Fruit fly (Drosophila melanogaster) whole organism, prepupa: ENCODE measurements around the gene FucTA.

Experiments
- Blimp-1 ChIP-seq: fragments of 200-800 bp; sonication (Bioruptor generic); optimal IDR thresholded peaks from 3 replicates; lab custom pipeline; 2017; ENCODE audit warnings: missing biosample characterization, missing genetic modification characterization, mild to moderate bottlenecking, moderate library complexity, missing genetic modification reagents
- CG11294 ChIP-seq: fragments of 200-800 bp; sonication (Bioruptor generic); IDR thresholded peaks from 2 replicates; pipeline ENCODE4 v1.3.6; 2022; ENCODE audit warnings: missing biosample characterization, missing genetic modification characterization
- CG11902 ChIP-seq: fragments of 200-800 bp; sonication (Bioruptor generic); optimal IDR thresholded peaks from 3 replicates; lab custom pipeline; 2016; ENCODE audit warnings: missing biosample characterization, missing genetic modification characterization
- CG15336 ChIP-seq: fragments of 200-800 bp; sonication (Bioruptor generic); IDR thresholded peaks from 2 replicates; pipeline ENCODE4 v1.3.6; 2022; ENCODE audit warnings: missing biosample characterization, missing genetic modification characterization
- CG1621 ChIP-seq: fragments of 200-800 bp; sonication (Bioruptor generic); optimal IDR thresholded peaks from 3 replicates; lab custom pipeline; 2018; ENCODE audit warnings: missing biosample characterization, mild to moderate bottlenecking, missing genetic modification characterization
- CG3032 ChIP-seq: fragments of 200-800 bp; optimal IDR thresholded peaks from 2 replicates; lab custom pipeline; 2019; ENCODE audit warnings: missing biosample characterization, mild to moderate bottlenecking, missing genetic modification characterization, moderate library complexity
- CG31627 ChIP-seq: fragments of 200-800 bp; sonication (Bioruptor generic); optimal IDR thresholded peaks from 3 replicates; lab custom pipeline; 2016; ENCODE audit warnings: missing biosample characterization, missing genetic modification characterization
- CG3919 ChIP-seq: fragments of 200-800 bp; sonication (Bioruptor generic); optimal IDR thresholded peaks from 3 replicates; lab custom pipeline; 2016; ENCODE audit warnings: missing biosample characterization, missing genetic modification characterization
- CG4318 ChIP-seq: fragments of 200-800 bp; sonication (Bioruptor generic); optimal IDR thresholded peaks from 3 replicates; lab custom pipeline; 2017; ENCODE audit warnings: missing biosample characterization, mild to moderate bottlenecking, missing genetic modification characterization
- CG6163 ChIP-seq: fragments of 200-800 bp; sonication (Bioruptor generic); IDR thresholded peaks from 3 replicates; pipeline ENCODE4 v1.3.6; 2022; ENCODE audit warnings: missing biosample characterization, missing genetic modification characterization
- CG6276 ChIP-seq: fragments of 200-800 bp; sonication (Bioruptor generic); optimal IDR thresholded peaks from 2 replicates; lab custom pipeline; 2017; ENCODE audit warnings: missing biosample characterization, mild to moderate bottlenecking, missing genetic modification characterization
- CG6808 ChIP-seq: fragments of 200-800 bp; sonication (Bioruptor generic); optimal IDR thresholded peaks from 3 replicates; lab custom pipeline; 2017; ENCODE audit warnings: missing biosample characterization, missing genetic modification characterization, mild to moderate bottlenecking, moderate library complexity, missing genetic modification reagents
- CG6854 ChIP-seq: fragments of 200-800 bp; sonication (Bioruptor generic); optimal IDR thresholded peaks from 2 replicates; lab custom pipeline; 2017; ENCODE audit warnings: missing biosample characterization, mild to moderate bottlenecking, missing genetic modification characterization
- CG7368 ChIP-seq: fragments of 200-800 bp; sonication (Bioruptor generic); optimal IDR thresholded peaks from 3 replicates; lab custom pipeline; 2016; ENCODE audit warnings: missing biosample characterization, missing genetic modification characterization
- CG8319 ChIP-seq: fragments of 200-800 bp; sonication (Bioruptor generic); optimal IDR thresholded peaks from 3 replicates; lab custom pipeline; 2016; ENCODE audit warnings: missing biosample characterization, missing genetic modification characterization
- Eip75B ChIP-seq: fragments of 200-800 bp; sonication (Bioruptor generic); optimal IDR thresholded peaks from 3 replicates; lab custom pipeline; 2016; ENCODE audit warnings: missing biosample characterization, missing genetic modification characterization
- Eip78C ChIP-seq: fragments of 200-800 bp; sonication (Bioruptor generic); peaks from one replicate; lab custom pipeline; 2016; ENCODE audit warnings: missing biosample characterization, missing genetic modification characterization
- Ets21C ChIP-seq: fragments of 200-800 bp; sonication (Bioruptor generic); optimal IDR thresholded peaks from 3 replicates; lab custom pipeline; 2016; ENCODE audit warnings: missing biosample characterization, missing genetic modification characterization
- Gug ChIP-seq: fragments of 200-800 bp; sonication (Bioruptor generic); IDR thresholded peaks from 2 replicates; pipeline ENCODE4 v1.3.6; 2022; ENCODE audit warnings: missing biosample characterization, missing genetic modification characterization
- Hr38 ChIP-seq: sonication (Bioruptor generic); optimal IDR thresholded peaks from 2 replicates; lab custom pipeline; 2016; ENCODE audit warnings: missing biosample characterization, missing genetic modification characterization
- Hr4 ChIP-seq: fragments of 200-800 bp; sonication (Bioruptor generic); optimal IDR thresholded peaks from 3 replicates; lab custom pipeline; 2016; ENCODE audit warnings: missing biosample characterization, missing genetic modification characterization
- Lpt ChIP-seq: fragments of 200-800 bp; sonication (Bioruptor generic); optimal IDR thresholded peaks from 3 replicates; lab custom pipeline; 2016; ENCODE audit warnings: missing biosample characterization, missing genetic modification characterization
- Met ChIP-seq: fragments of 200-800 bp; sonication (Bioruptor generic); optimal IDR thresholded peaks from 3 replicates; lab custom pipeline; 2016; ENCODE audit warnings: missing biosample characterization, missing genetic modification characterization
- OdsH ChIP-seq: fragments of 200-800 bp; sonication (Bioruptor generic); optimal IDR thresholded peaks from 3 replicates; lab custom pipeline; 2016; ENCODE audit warnings: missing biosample characterization, missing genetic modification characterization
- Smox ChIP-seq: fragments of 200-800 bp; sonication (Bioruptor generic); optimal IDR thresholded peaks from 3 replicates; lab custom pipeline; 2016; ENCODE audit warnings: missing biosample characterization, missing genetic modification characterization
- Sox14 ChIP-seq: fragments of 200-800 bp; sonication (Bioruptor generic); optimal IDR thresholded peaks from 3 replicates; lab custom pipeline; 2016; ENCODE audit warnings: missing biosample characterization, missing genetic modification characterization
- Sox15 ChIP-seq: fragments of 200-800 bp; sonication (Bioruptor generic); optimal IDR thresholded peaks from 3 replicates; lab custom pipeline; 2016; ENCODE audit warnings: missing biosample characterization, missing genetic modification characterization
- achi ChIP-seq: fragments of 200-800 bp; sonication (Bioruptor generic); optimal IDR thresholded peaks from 3 replicates; lab custom pipeline; 2016; ENCODE audit warnings: missing biosample characterization, missing genetic modification characterization
- acj6 ChIP-seq: fragments of 200-800 bp; sonication (Bioruptor generic); optimal IDR thresholded peaks from 3 replicates; lab custom pipeline; 2016; ENCODE audit warnings: missing biosample characterization, missing genetic modification characterization
- cyc ChIP-seq: fragments of 200-800 bp; sonication (Bioruptor generic); optimal IDR thresholded peaks from 3 replicates; lab custom pipeline; 2016; ENCODE audit warnings: missing biosample characterization, missing genetic modification characterization
- dac ChIP-seq: fragments of 200-800 bp; sonication (Bioruptor generic); optimal IDR thresholded peaks from 2 replicates; lab custom pipeline; 2017; ENCODE audit warnings: missing biosample characterization, mild to moderate bottlenecking, missing genetic modification characterization
- dsx ChIP-seq: fragments of 200-800 bp; optimal IDR thresholded peaks from 3 replicates; lab custom pipeline; 2019; ENCODE audit warnings: missing biosample characterization, mild to moderate bottlenecking, missing genetic modification characterization, moderate library complexity; ENCODE audit not compliant: poor library complexity, severe bottlenecking
- eg ChIP-seq: fragments of 200-800 bp; sonication (Bioruptor generic); IDR thresholded peaks from 3 replicates; pipeline ENCODE4 v1.3.6; 2022; ENCODE audit warnings: missing biosample characterization, missing genetic modification characterization
- esn ChIP-seq: fragments of 200-800 bp; sonication (Bioruptor generic); optimal IDR thresholded peaks from 2 replicates; lab custom pipeline; 2016; ENCODE audit warnings: missing biosample characterization, mild to moderate bottlenecking, missing genetic modification characterization, moderate library complexity
- fkh ChIP-seq: fragments of 200-800 bp; sonication (Bioruptor generic); optimal IDR thresholded peaks from 3 replicates; lab custom pipeline; 2017; ENCODE audit warnings: missing biosample characterization, mild to moderate bottlenecking, missing genetic modification characterization, moderate library complexity
- lz ChIP-seq: fragments of 200-800 bp; sonication (Bioruptor generic); optimal IDR thresholded peaks from 3 replicates; lab custom pipeline; 2016; ENCODE audit warnings: missing biosample characterization, missing genetic modification characterization
- net ChIP-seq: fragments of 200-800 bp; sonication (Bioruptor generic); optimal IDR thresholded peaks from 3 replicates; lab custom pipeline; 2016; ENCODE audit warnings: missing biosample characterization, missing genetic modification characterization
- pdm3 ChIP-seq: fragments of 200-800 bp; sonication (Bioruptor generic); optimal IDR thresholded peaks from 3 replicates; lab custom pipeline; 2016; ENCODE audit warnings: missing biosample characterization, missing genetic modification characterization
- salr ChIP-seq, 2 experiments: fragments of 200-800 bp; sonication (Bioruptor generic); optimal IDR thresholded peaks; 3 replicates each; lab custom pipeline; 2016 to 2018; ENCODE audit warnings: missing biosample characterization in 2 of 2, missing genetic modification characterization in 2 of 2, mild to moderate bottlenecking in 1 of 2
- ss ChIP-seq, 2 experiments: fragments of 200-800 bp; sonication (Bioruptor generic); optimal IDR thresholded peaks; 2 replicates in 1 of 2; 3 replicates in 1 of 2; lab custom pipeline; 2017 to 2018; ENCODE audit warnings: mild to moderate bottlenecking in 2 of 2, missing biosample characterization in 2 of 2, missing genetic modification characterization in 2 of 2, moderate library complexity in 1 of 2
- topi ChIP-seq: fragments of 200-800 bp; sonication (Bioruptor generic); optimal IDR thresholded peaks from 3 replicates; lab custom pipeline; 2016; ENCODE audit warnings: missing biosample characterization, missing genetic modification characterization
- vri ChIP-seq: fragments of 200-800 bp; sonication (Bioruptor generic); optimal IDR thresholded peaks from 3 replicates; lab custom pipeline; 2016; ENCODE audit warnings: missing biosample characterization, mild to moderate bottlenecking, missing genetic modification characterization

The FucTA gene

dm6 chr3L:15163414-15163813 is 16.5 kb downstream of the FucTA start, which contains the start of gene CG7011:
Gene CG7011, minus strand, starts transcription at chr3L:15163628.
- no peak for TF ChIP-seq ss (GFP tag; optimal IDR thresholded peaks at IDR 0.05; lab: Kevin White, UChicago)
- no peak for TF ChIP-seq Gug (GFP tag; lab: Robert Waterston, UW)
- no peak for TF ChIP-seq CG3032 (tag; lab: Kevin White, UChicago)
- TF ChIP-seq CG1621 = no peak
- peak; percentile 5 for TF ChIP-seq achi (GFP tag; lab: Kevin White, UChicago)
- TF ChIP-seq CG4318 (GFP tag; lab: Kevin White, UChicago) = no peak
- TF ChIP-seq Hr38 (GFP tag; lab: Kevin White, UChicago) = no peak
- no peak for TF ChIP-seq Eip75B (GFP tag; lab: Kevin White, UChicago)
- no peak for TF ChIP-seq Ets21C
- no peak for TF ChIP-seq salr (GFP tag; optimal IDR thresholded peaks at IDR 0.05; lab: Kevin White, UChicago)
- peak; percentile 54 for TF ChIP-seq Eip78C
- TF ChIP-seq dac (GFP tag; lab: Kevin White, UChicago) = no peak

- TF ChIP-seq OdsH (GFP tag; lab: Kevin White, UChicago) (no peak), CG6808 (no peak), topi (GFP tag; lab: Kevin White, UChicago) (no peak), net (GFP tag; lab: Kevin White, UChicago) (no peak), CG6854 (GFP tag; lab: Kevin White, UChicago) (no peak), CG8319 (no peak), Hr38 (GFP tag; lab: Kevin White, UChicago) (no peak), esn (GFP tag; lab: Kevin White, UChicago) (no peak), acj6 (GFP tag; lab: Kevin White, UChicago) (no peak), Met (GFP tag; lab: Kevin White, UChicago) (no peak), CG3919 (GFP tag; lab: Kevin White, UChicago) (no peak), CG7368 (GFP tag; lab: Kevin White, UChicago) (no peak), Sox15 (no peak), eg (GFP tag; lab: Robert Waterston, UW) (no peak), CG6163 (GFP tag; lab: Robert Waterston, UW) (no peak), Hr4 (GFP tag; lab: Kevin White, UChicago) (no peak), fkh (GFP tag; lab: Kevin White, UChicago) (no peak), Eip75B (GFP tag; lab: Kevin White, UChicago) (no peak), CG15336 (GFP tag; lab: Robert Waterston, UW) (no peak)
Observed at dm6 chr3L:15169010-15169409, 22.1 kb downstream of the FucTA start.

- TF ChIP-seq fkh (GFP tag; lab: Kevin White, UChicago) (peak; percentile 46), Blimp-1 (GFP tag; lab: Kevin White, UChicago) (no peak)
Observed at dm6 chr3L:15169795-15170194, 22.9 kb downstream of the FucTA start.

DNA sequence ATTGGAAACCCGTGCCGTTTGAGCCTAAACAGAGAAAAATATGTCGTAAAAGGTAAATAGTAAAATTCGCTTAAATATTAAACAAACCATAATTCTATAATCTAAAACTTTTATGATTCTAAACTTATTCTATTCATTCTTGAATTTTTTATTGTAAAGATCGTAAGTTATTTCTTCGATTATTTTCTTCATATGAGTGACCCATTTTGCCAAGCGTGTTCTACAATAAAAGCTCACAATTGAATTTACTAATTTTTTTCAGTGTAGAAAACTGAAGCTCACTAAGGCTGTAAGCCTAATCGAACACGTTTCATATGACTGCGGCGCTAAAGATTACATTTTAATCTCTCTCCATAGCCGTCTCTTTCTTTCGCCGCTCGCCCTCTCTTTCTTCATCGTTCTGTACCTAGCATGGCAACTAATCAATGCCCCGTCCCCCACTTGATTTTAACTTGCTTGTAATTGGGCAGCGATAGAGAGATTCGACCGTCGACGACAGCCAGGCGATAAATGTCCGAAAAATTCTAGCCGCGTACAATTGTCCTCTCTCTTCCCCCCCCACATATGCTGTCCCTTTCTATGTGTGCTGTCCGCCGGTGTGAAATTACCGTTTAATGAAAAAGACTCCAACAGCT is 24.9 kb downstream of the FucTA start:
- TF ChIP-seq acj6 (GFP tag; lab: Kevin White, UChicago) (no peak), CG3919 (GFP tag; lab: Kevin White, UChicago) (peak; percentile 34), Sox14 (GFP tag; lab: Kevin White, UChicago) (no peak), CG4318 (GFP tag; lab: Kevin White, UChicago) (peak; percentile 36), OdsH (GFP tag; lab: Kevin White, UChicago) (peak; percentile 36), pdm3 (GFP tag; lab: Kevin White, UChicago) (no peak), net (GFP tag; lab: Kevin White, UChicago) (peak; percentile 35), fkh (GFP tag; lab: Kevin White, UChicago) (no peak), CG6276 (peak; percentile 39), dac (GFP tag; lab: Kevin White, UChicago) (no peak), Blimp-1 (GFP tag; lab: Kevin White, UChicago) (no peak), CG6163 (GFP tag; lab: Robert Waterston, UW) (0 out of 3 replicates have a peak, but pooled peaks have one; percentile 17), cyc (GFP tag; lab: Kevin White, UChicago) (no peak), CG11902 (GFP tag; lab: Kevin White, UChicago) (no peak), Lpt (peak; percentile 17), dsx (no peak), CG11294 (no peak), ss (GFP tag; optimal IDR thresholded peaks at IDR 0.05; lab: Kevin White, UChicago) (no peak), vri (GFP tag; lab: Kevin White, UChicago) (no peak), topi (GFP tag; lab: Kevin White, UChicago) (no peak), Smox (GFP tag; lab: Kevin White, UChicago) (no peak), CG1621 (no peak), CG6808 (no peak), lz (GFP tag; lab: Kevin White, UChicago) (no peak), CG6854 (GFP tag; lab: Kevin White, UChicago) (no peak), eg (GFP tag; lab: Robert Waterston, UW) (peak; percentile 53; the same call in 1 of the 3 replicates), Gug (GFP tag; lab: Robert Waterston, UW) (peak; percentile 24; the same call in 1 of the 2 replicates), esn (GFP tag; lab: Kevin White, UChicago) (no peak), CG31627 (GFP tag; lab: Kevin White, UChicago) (no peak)
